Fruit fly (Drosophila melanogaster) whole organism, embryonic: ENCODE results near the gene CG5079.

Source experiments
- Aef1 ChIP-seq: fragments of 200-800 bp; sonication (Bioruptor generic); IDR thresholded peaks from 3 replicates; pipeline ENCODE4 v1.3.6; 2022; ENCODE audit warnings: missing biosample characterization, missing genetic modification characterization
- Atf6 ChIP-seq: fragments of 200-800 bp; sonication (Bioruptor generic); IDR thresholded peaks from 2 replicates; pipeline ENCODE4 v1.3.6; 2022; ENCODE audit warnings: missing biosample characterization, missing genetic modification characterization
- Awh ChIP-seq: fragments of 200-800 bp; sonication (Bioruptor generic); IDR thresholded peaks from 2 replicates; pipeline ENCODE4, ENCODE4 v1.3.6; 2022; ENCODE audit warnings: missing biosample characterization, missing genetic modification characterization
- BtbVII ChIP-seq: fragments of 200-800 bp; sonication (Bioruptor generic); optimal IDR thresholded peaks from 3 replicates; lab custom pipeline; 2017; ENCODE audit warnings: missing biosample characterization, mild to moderate bottlenecking, missing genetic modification characterization
- CG11247 ChIP-seq: fragments of 200-800 bp; sonication (Bioruptor generic); IDR thresholded peaks from 2 replicates; pipeline ENCODE4 v1.3.6; 2022; ENCODE audit warnings: missing biosample characterization, missing genetic modification characterization
- CG11695 ChIP-seq: fragments of 200-800 bp; sonication (Bioruptor generic); IDR thresholded peaks from 3 replicates; pipeline ENCODE4 v1.3.6; 2022; ENCODE audit warnings: missing biosample characterization, missing genetic modification characterization
- CG15073 ChIP-seq: fragments of 200-800 bp; sonication (Bioruptor generic); optimal IDR thresholded peaks from 2 replicates; lab custom pipeline; 2016; ENCODE audit warnings: missing biosample characterization, missing genetic modification characterization
- CG1603 ChIP-seq: fragments of 200-800 bp; sonication (Bioruptor generic); optimal IDR thresholded peaks from 2 replicates; lab custom pipeline; 2019; ENCODE audit warnings: missing biosample characterization, mild to moderate bottlenecking, missing genetic modification characterization, moderate library complexity
- CG3065 ChIP-seq: fragments of 200-800 bp; sonication (Bioruptor generic); optimal IDR thresholded peaks from 2 replicates; lab custom pipeline; 2016; ENCODE audit warnings: missing biosample characterization, missing genetic modification characterization
- CG33213 ChIP-seq: fragments of 200-800 bp; sonication (Bioruptor generic); optimal IDR thresholded peaks from 3 replicates; lab custom pipeline; 2016; ENCODE audit warnings: missing biosample characterization, missing genetic modification characterization
- CG34422 ChIP-seq: fragments of 200-800 bp; sonication (Bioruptor generic); IDR thresholded peaks from 3 replicates; pipeline ENCODE4 v1.3.6; 2022; ENCODE audit warnings: missing biosample characterization, missing genetic modification characterization
- CG3847 ChIP-seq: fragments of 200-800 bp; sonication (Bioruptor generic); IDR thresholded peaks from 2 replicates; pipeline ENCODE4 v1.3.6; 2022; ENCODE audit warnings: missing biosample characterization, missing genetic modification characterization
- CG4282 ChIP-seq: fragments of 200-800 bp; sonication (Bioruptor generic); optimal IDR thresholded peaks from 2 replicates; lab custom pipeline; 2016; ENCODE audit warnings: missing biosample characterization, missing genetic modification characterization
- CG4424 ChIP-seq: fragments of 200-800 bp; sonication (Bioruptor generic); optimal IDR thresholded peaks from 3 replicates; lab custom pipeline; 2016; ENCODE audit warnings: missing biosample characterization, missing genetic modification characterization
- CG4820 ChIP-seq: fragments of 200-800 bp; sonication (Bioruptor generic); optimal IDR thresholded peaks from 3 replicates; lab custom pipeline; 2016; ENCODE audit warnings: missing biosample characterization, missing genetic modification characterization
- CG5953 ChIP-seq: fragments of 200-800 bp; sonication (Bioruptor generic); IDR thresholded peaks from 2 replicates; pipeline ENCODE4 v1.3.6; 2022; ENCODE audit warnings: missing biosample characterization, missing genetic modification characterization
- CG6175 ChIP-seq: fragments of 200-800 bp; sonication (Bioruptor generic); IDR thresholded peaks from 3 replicates; pipeline ENCODE4 v1.3.6; 2022; ENCODE audit warnings: missing biosample characterization, missing genetic modification characterization
- CG6765 ChIP-seq: fragments of 200-800 bp; sonication (Bioruptor generic); optimal IDR thresholded peaks from 3 replicates; lab custom pipeline; 2017; ENCODE audit warnings: missing biosample characterization, mild to moderate bottlenecking, missing genetic modification characterization
- Ets65A ChIP-seq: fragments of 200-800 bp; sonication (Bioruptor generic); peaks from one replicate; lab custom pipeline; 2016; ENCODE audit warnings: missing biosample characterization, missing genetic modification characterization
- Hand ChIP-seq: fragments of 200-800 bp; sonication (Bioruptor generic); optimal IDR thresholded peaks from 2 replicates; lab custom pipeline; 2017; ENCODE audit warnings: mild to moderate bottlenecking, missing biosample characterization, missing genetic modification reagents, missing genetic modification characterization
- Hmr ChIP-seq: fragments of 200-800 bp; sonication (Bioruptor generic); optimal IDR thresholded peaks from 3 replicates; lab custom pipeline; 2017; ENCODE audit warnings: mild to moderate bottlenecking, missing biosample characterization, missing genetic modification reagents, missing genetic modification characterization
- Lhr ChIP-seq: fragments of 200-800 bp; sonication (Bioruptor generic); optimal IDR thresholded peaks from 3 replicates; lab custom pipeline; 2017; ENCODE audit warnings: mild to moderate bottlenecking, missing biosample characterization, missing genetic modification reagents, missing genetic modification characterization
- Mes4 ChIP-seq: fragments of 200-800 bp; sonication (Bioruptor generic); optimal IDR thresholded peaks from 2 replicates; lab custom pipeline; 2016; ENCODE audit warnings: missing biosample characterization, missing genetic modification characterization
- Neu2 ChIP-seq: fragments of 200-800 bp; sonication (Bioruptor generic); optimal IDR thresholded peaks from 3 replicates; lab custom pipeline; 2016; ENCODE audit warnings: missing biosample characterization, missing genetic modification characterization, borderline replicate concordance
- Opbp ChIP-seq: fragments of 200-800 bp; sonication (Bioruptor generic); IDR thresholded peaks from 3 replicates; pipeline ENCODE4 v1.3.6; 2022; ENCODE audit warnings: missing biosample characterization, missing genetic modification characterization; ENCODE audit not compliant: partially characterized antibody
- Side ChIP-seq: fragments of 200-800 bp; sonication (Bioruptor generic); optimal IDR thresholded peaks from 2 replicates; lab custom pipeline; 2016; ENCODE audit warnings: missing biosample characterization, missing genetic modification characterization
- Sox102F ChIP-seq: fragments of 200-800 bp; sonication (Bioruptor generic); optimal IDR thresholded peaks from 2 replicates; lab custom pipeline; 2018; ENCODE audit warnings: missing biosample characterization, mild to moderate bottlenecking, missing genetic modification characterization, moderate library complexity
- TFAM ChIP-seq: fragments of 200-800 bp; sonication (Bioruptor generic); optimal IDR thresholded peaks from 2 replicates; lab custom pipeline; 2017; ENCODE audit warnings: missing biosample characterization, missing genetic modification characterization, inconsistent platforms
- Tbp ChIP-seq: fragments of >200 bp; optimal IDR thresholded peaks from 2 replicates; lab custom pipeline; 2018; ENCODE audit warnings: missing biosample characterization, missing genetic modification characterization
- ac ChIP-seq: fragments of 200-800 bp; sonication (Bioruptor generic); optimal IDR thresholded peaks from 3 replicates; lab custom pipeline; 2017; ENCODE audit warnings: missing biosample characterization, mild to moderate bottlenecking, missing genetic modification characterization
- chinmo ChIP-seq: fragments of 200-800 bp; sonication (Bioruptor generic); IDR thresholded peaks from 4 replicates; pipeline ENCODE4 v1.3.6; 2022; ENCODE audit warnings: missing biosample characterization, missing genetic modification characterization; ENCODE audit not compliant: partially characterized antibody
- chm ChIP-seq: fragments of 200-800 bp; sonication (Bioruptor generic); IDR thresholded peaks from 2 replicates; pipeline ENCODE4 v1.3.6; 2022; ENCODE audit warnings: missing biosample characterization, missing genetic modification characterization
- eve ChIP-seq, 2 experiments: fragments of >200 bp; optimal IDR thresholded peaks; 2 replicates each; lab custom pipeline; 2017; ENCODE audit warnings: missing biosample characterization in 2 of 2, missing genetic modification characterization in 2 of 2
- eyg ChIP-seq: fragments of 200-800 bp; sonication (Bioruptor generic); optimal IDR thresholded peaks from 3 replicates; lab custom pipeline; 2016; ENCODE audit warnings: missing biosample characterization, missing genetic modification characterization
- her ChIP-seq: fragments of 200-800 bp; sonication (Bioruptor generic); optimal IDR thresholded peaks from 2 replicates; lab custom pipeline; 2016; ENCODE audit warnings: missing biosample characterization, missing genetic modification characterization
- kah ChIP-seq: fragments of 200-800 bp; sonication (Bioruptor generic); optimal IDR thresholded peaks from 2 replicates; lab custom pipeline; 2018; ENCODE audit warnings: missing biosample characterization, mild to moderate bottlenecking, missing genetic modification characterization
- luna ChIP-seq: fragments of 200-800 bp; sonication (Bioruptor generic); optimal IDR thresholded peaks from 2 replicates; lab custom pipeline; 2016; ENCODE audit warnings: missing biosample characterization, missing genetic modification characterization
- mirr ChIP-seq: fragments of 200-800 bp; sonication (Bioruptor generic); optimal IDR thresholded peaks from 3 replicates; lab custom pipeline; 2018; ENCODE audit warnings: missing biosample characterization, mild to moderate bottlenecking, missing genetic modification characterization
- nmo ChIP-seq: fragments of 200-800 bp; sonication (Bioruptor generic); optimal IDR thresholded peaks from 2 replicates; lab custom pipeline; 2018; ENCODE audit warnings: missing biosample characterization, mild to moderate bottlenecking, missing genetic modification characterization, moderate library complexity
- nom ChIP-seq: fragments of 200-800 bp; sonication (Bioruptor generic); optimal IDR thresholded peaks from 2 replicates; lab custom pipeline; 2017; ENCODE audit warnings: missing biosample characterization, missing genetic modification characterization, mild to moderate bottlenecking, moderate library complexity, missing genetic modification reagents
- pfk ChIP-seq: fragments of 200-800 bp; sonication (Bioruptor generic); optimal IDR thresholded peaks from 2 replicates; lab custom pipeline; 2018; ENCODE audit warnings: missing biosample characterization, mild to moderate bottlenecking, missing genetic modification characterization, moderate library complexity
- pita ChIP-seq: fragments of 200-800 bp; sonication (Bioruptor generic); optimal IDR thresholded peaks from 2 replicates; lab custom pipeline; 2017; ENCODE audit warnings: missing biosample characterization, mild to moderate bottlenecking, missing genetic modification characterization
- ranshi ChIP-seq: fragments of 200-800 bp; sonication (Bioruptor generic); IDR thresholded peaks from 2 replicates; pipeline ENCODE4 v1.3.6; 2022; ENCODE audit warnings: missing biosample characterization, missing genetic modification characterization
- ro ChIP-seq: fragments of 200-800 bp; sonication (Bioruptor generic); IDR thresholded peaks from 2 replicates; pipeline ENCODE4 v1.3.6; 2022; ENCODE audit warnings: missing biosample characterization, missing genetic modification characterization
- schlank ChIP-seq: fragments of 200-800 bp; sonication (Bioruptor generic); optimal IDR thresholded peaks from 2 replicates; lab custom pipeline; 2018; ENCODE audit warnings: missing biosample characterization, mild to moderate bottlenecking, missing genetic modification characterization
- shn ChIP-seq: fragments of 200-800 bp; sonication (Bioruptor generic); optimal IDR thresholded peaks from 3 replicates; lab custom pipeline; 2016; ENCODE audit warnings: missing biosample characterization, missing genetic modification characterization
- slbo ChIP-seq: fragments of 200-800 bp; sonication (Bioruptor generic); IDR thresholded peaks from 2 replicates; pipeline ENCODE4 v1.3.6; 2022; ENCODE audit warnings: missing biosample characterization, missing genetic modification characterization
- slou ChIP-seq: fragments of 200-800 bp; sonication (Bioruptor generic); optimal IDR thresholded peaks from 3 replicates; lab custom pipeline; 2016; ENCODE audit warnings: missing biosample characterization, missing genetic modification characterization
- slp2 ChIP-seq: fragments of 200-800 bp; sonication (Bioruptor generic); optimal IDR thresholded peaks from 2 replicates; lab custom pipeline; 2016; ENCODE audit warnings: missing biosample characterization, missing genetic modification characterization
- stwl ChIP-seq: fragments of 200-800 bp; sonication (Bioruptor generic); optimal IDR thresholded peaks from 3 replicates; lab custom pipeline; 2018; ENCODE audit warnings: missing biosample characterization, mild to moderate bottlenecking, missing genetic modification characterization, moderate library complexity
- tin ChIP-seq: fragments of 200-800 bp; sonication (Bioruptor generic); optimal IDR thresholded peaks from 3 replicates; lab custom pipeline; 2016; ENCODE audit warnings: missing biosample characterization, missing genetic modification characterization
- yki ChIP-seq: fragments of >200 bp; optimal IDR thresholded peaks from 3 replicates; lab custom pipeline; 2018

The CG5079 gene

dm6 chr3R:25631079-25631478 is 17.6 kb downstream of the CG5079 start (continued):
- TF ChIP-seq CG6175 (GFP tag; lab: Robert Waterston, UW) (peak; percentile 60; the same call in 1 of the 3 replicates), chinmo (GFP tag; lab: Robert Waterston, UW) (no peak), Aef1 (GFP tag; lab: Robert Waterston, UW) (peak; percentile 64; the same call in 2 of the 3 replicates), mirr (GFP tag; lab: Kevin White, UChicago) (no peak), Ets65A (GFP tag; lab: Kevin White, UChicago) (peak; percentile 92), slp2 (GFP tag; lab: Kevin White, UChicago) (no peak), Opbp (no peak), shn (GFP tag; lab: Kevin White, UChicago) (peak; percentile 21), yki (lab: Kevin White, UChicago) (no peak), stwl (no peak), CG4820 (GFP tag; lab: Kevin White, UChicago) (peak; percentile 67), Lhr (GFP tag; lab: Kevin White, UChicago) (no peak), CG5953 (GFP tag; lab: Robert Waterston, UW) (peak; percentile 55; the same call in 1 of the 2 replicates), kah (peak; percentile 2), CG4424 (GFP tag; lab: Kevin White, UChicago) (peak; percentile 61), slbo (GFP tag; lab: Robert Waterston, UW) (peak; percentile 80), schlank (peak; percentile 34), CG4282 (GFP tag; lab: Kevin White, UChicago) (no peak), Side (GFP tag; lab: Kevin White, UChicago) (peak; percentile 46), slou (GFP tag; lab: Kevin White, UChicago) (peak; percentile 17), Mes4 (GFP tag; lab: Kevin White, UChicago) (peak; percentile 44), BtbVII (GFP tag; lab: Kevin White, UChicago) (peak; percentile 51), CG33213 (GFP tag; lab: Kevin White, UChicago) (peak; percentile 18), eve (GFP tag; optimal IDR thresholded peaks at IDR 0.05; lab: Kevin White, UChicago) (no peak), pita (no peak), tin (GFP tag; lab: Kevin White, UChicago) (peak; percentile 66), TFAM (GFP tag; lab: Kevin White, UChicago) (no peak), ranshi (GFP tag; lab: Robert Waterston, UW) (peak; percentile 78; the same call in 1 of the 2 replicates), Neu2 (no peak), Awh (peak; percentile 75), Tbp (GFP tag; lab: Kevin White, UChicago) (no peak), her (GFP tag; lab: Kevin White, UChicago) (peak; percentile 55), CG15073 (GFP tag; lab: Kevin White, UChicago) (no peak), ro (GFP tag; lab: Robert Waterston, UW) (no peak), luna (GFP tag; lab: Kevin White, UChicago) (no peak), eyg (GFP tag; lab: Kevin White, UChicago) (peak; percentile 14), CG3847 (GFP tag; lab: Robert Waterston, UW) (peak; percentile 62), ac (GFP tag; lab: Kevin White, UChicago) (no peak), Hand (GFP tag; lab: Kevin White, UChicago) (peak; percentile 57), chm (GFP tag; lab: Robert Waterston, UW) (peak; percentile 65; the same call in 1 of the 2 replicates), CG6765 (peak; percentile 48), Hmr (GFP tag; lab: Kevin White, UChicago) (peak; percentile 79), CG11695 (GFP tag; lab: Robert Waterston, UW) (peak; percentile 56; the same call in 2 of the 3 replicates), nmo (GFP tag; lab: Kevin White, UChicago) (peak; percentile 58), CG11247 (peak; percentile 49; the same call in 1 of the 2 replicates), Sox102F (GFP tag; lab: Kevin White, UChicago) (peak; percentile 71), CG34422 (peak; percentile 77), CG1603 (tag; lab: Kevin White, UChicago) (peak; percentile 57), pfk (GFP tag; lab: Kevin White, UChicago) (no peak), nom (GFP tag; lab: Kevin White, UChicago) (no peak), Atf6 (GFP tag; lab: Robert Waterston, UW) (0 out of 2 replicates have a peak, but pooled peaks have one; percentile 9), CG3065 (GFP tag; lab: Kevin White, UChicago) (no peak)
